Worm (Caenorhabditis elegans) whole organism, L4 larva: ENCODE results near the gene C39D10.11.

ENCODE experiments used
- D1046.2 ChIP-seq: fragments of 200-800 bp; sonication (Bioruptor generic); IDR thresholded peaks from 2 replicates; pipeline ENCODE4 v1.3.6; 2022; ENCODE audit warnings: missing genetic modification characterization, missing compliant biosample characterization
- F10B5.3 ChIP-seq: sonication (generic microtip); optimal IDR thresholded peaks from 2 replicates; lab custom pipeline; 2016; ENCODE audit warnings: mild to moderate bottlenecking, missing genetic modification characterization, missing compliant biosample characterization
- F37D6.2 ChIP-seq: sonication (generic microtip); optimal IDR thresholded peaks from 2 replicates; lab custom pipeline; 2016; ENCODE audit warnings: mild to moderate bottlenecking, missing genetic modification characterization, missing compliant biosample characterization
- T26A8.4 ChIP-seq: fragments of 200-800 bp; sonication (Bioruptor generic); IDR thresholded peaks from 2 replicates; pipeline ENCODE4 v1.3.6; 2022; ENCODE audit warnings: missing genetic modification characterization, missing compliant biosample characterization
- Y75B8A.6 ChIP-seq: fragments of 200-800 bp; sonication (Bioruptor generic); IDR thresholded peaks from 2 replicates; pipeline ENCODE4 v1.3.6; 2022; ENCODE audit warnings: missing genetic modification reagents, missing genetic modification characterization, missing compliant biosample characterization
- ZK337.2 ChIP-seq: fragments of 200-800 bp; sonication (Bioruptor generic); IDR thresholded peaks from 2 replicates; pipeline ENCODE4 v1.3.6; 2022; ENCODE audit warnings: missing genetic modification reagents, missing genetic modification characterization, missing compliant biosample characterization
- aha-1 ChIP-seq: fragments of 150-350 bp; peaks from one replicate; lab custom pipeline; 2014; ENCODE audit warnings: missing biosample characterization, missing genetic modification characterization
- ceh-20 ChIP-seq: fragments of 200-800 bp; sonication (Bioruptor generic); IDR thresholded peaks from 2 replicates; pipeline ENCODE4 v1.3.6; 2022; ENCODE audit warnings: missing genetic modification reagents, missing genetic modification characterization, missing compliant biosample characterization
- ceh-28 ChIP-seq: fragments of 150-350 bp; optimal IDR thresholded peaks from 2 replicates; lab custom pipeline; 2014; ENCODE audit warnings: missing biosample characterization, missing genetic modification reagents, missing genetic modification characterization
- ceh-32 ChIP-seq: sonication (generic microtip); optimal IDR thresholded peaks from 2 replicates; lab custom pipeline; 2016; ENCODE audit warnings: mild to moderate bottlenecking, missing genetic modification characterization, missing compliant biosample characterization; ENCODE audit not compliant: poor library complexity
- ctbp-1 ChIP-seq: fragments of 200-800 bp; sonication (Bioruptor generic); IDR thresholded peaks from 2 replicates; pipeline ENCODE4 v1.3.6; 2022; ENCODE audit warnings: missing genetic modification reagents, missing genetic modification characterization, missing compliant biosample characterization
- daf-16 ChIP-seq, 3 experiments: sonication (generic microtip); optimal IDR thresholded peaks; 2 replicates each; lab custom pipeline; 2016 to 2017; ENCODE audit warnings: missing genetic modification characterization in 3 of 3, missing genetic modification reagents in 3 of 3, mild to moderate bottlenecking in 2 of 3, missing compliant biosample characterization in 2 of 3, missing biosample characterization in 1 of 3, moderate library complexity in 1 of 3
- dmd-6 ChIP-seq: fragments of 200-800 bp; sonication (Bioruptor generic); IDR thresholded peaks from 2 replicates; pipeline ENCODE4 v1.3.6; 2022; ENCODE audit warnings: missing genetic modification reagents, missing genetic modification characterization, missing compliant biosample characterization
- dpl-1 ChIP-seq: fragments of 150-350 bp; optimal IDR thresholded peaks from 2 replicates; lab custom pipeline; 2014; ENCODE audit warnings: missing biosample characterization, missing genetic modification reagents, missing genetic modification characterization
- dve-1 ChIP-seq: sonication (generic microtip); optimal IDR thresholded peaks from 2 replicates; lab custom pipeline; 2017; ENCODE audit warnings: antibody characterized with exemption, mild to moderate bottlenecking, missing genetic modification characterization, missing compliant biosample characterization; ENCODE audit not compliant: insufficient read depth
- egl-43 ChIP-seq: fragments of 200-800 bp; sonication (Bioruptor generic); IDR thresholded peaks from 2 replicates; pipeline ENCODE4 v1.3.6; 2022; ENCODE audit warnings: missing genetic modification reagents, missing genetic modification characterization, missing compliant biosample characterization
- fkh-10 ChIP-seq: fragments of 150-350 bp; optimal IDR thresholded peaks from 2 replicates; lab custom pipeline; 2014; ENCODE audit warnings: missing biosample characterization, missing genetic modification reagents, missing genetic modification characterization
- hif-1 ChIP-seq, 2 experiments: sonication (generic microtip); optimal IDR thresholded peaks; 2 replicates each; lab custom pipeline; 2016 to 2017; ENCODE audit warnings: missing compliant biosample characterization in 2 of 2, missing genetic modification characterization in 2 of 2, missing genetic modification reagents in 2 of 2, missing genotype in 2 of 2, mild to moderate bottlenecking in 1 of 2
- hlh-11 ChIP-seq: fragments of 200-800 bp; sonication (Bioruptor generic); optimal IDR thresholded peaks from 2 replicates; lab custom pipeline; 2018; ENCODE audit warnings: mild to moderate bottlenecking, missing genetic modification characterization, missing compliant biosample characterization
- hlh-30 ChIP-seq: sonication (generic microtip); optimal IDR thresholded peaks from 2 replicates; lab custom pipeline; 2017; ENCODE audit warnings: antibody characterized with exemption, mild to moderate bottlenecking, missing genetic modification characterization, missing compliant biosample characterization; ENCODE audit not compliant: insufficient read depth
- hmg-1.1 ChIP-seq: fragments of 200-800 bp; sonication (Bioruptor generic); IDR thresholded peaks from 2 replicates; pipeline ENCODE4 v1.3.6; 2022; ENCODE audit warnings: missing genetic modification reagents, missing genetic modification characterization, missing compliant biosample characterization
- lin-15B ChIP-seq: fragments of 150-350 bp; sonication (generic microtip); optimal IDR thresholded peaks from 3 replicates; lab custom pipeline; 2014; ENCODE audit warnings: missing biosample characterization, missing genetic modification characterization
- lin-29 ChIP-seq: fragments of 200-800 bp; sonication (Bioruptor generic); IDR thresholded peaks from 2 replicates; pipeline ENCODE4 v1.3.6; 2022; ENCODE audit warnings: missing genetic modification reagents, missing genetic modification characterization, missing compliant biosample characterization
- lin-38 ChIP-seq: fragments of 200-800 bp; sonication (Bioruptor generic); IDR thresholded peaks from 2 replicates; pipeline ENCODE4 v1.3.6; 2022; ENCODE audit warnings: missing genetic modification reagents, missing genetic modification characterization, missing compliant biosample characterization
- lsy-2 ChIP-seq, 2 experiments: fragments of 150-350 bp in 1 of 2; sonication (generic microtip) in 1 of 2; optimal IDR thresholded peaks; 2 replicates each; lab custom pipeline; 2014 to 2017; ENCODE audit warnings: missing biosample characterization in 2 of 2, missing genetic modification characterization in 2 of 2
- madf-9 ChIP-seq: fragments of 200-800 bp; sonication (Bioruptor generic); conservative IDR thresholded peaks from 2 replicates; pipeline ENCODE4 v1.3.6; 2022; ENCODE audit warnings: missing genetic modification reagents, missing genetic modification characterization, missing compliant biosample characterization
- mdl-1 ChIP-seq, 2 experiments: fragments of 150-350 bp in 1 of 2; sonication (generic microtip) in 1 of 2; optimal IDR thresholded peaks; 2 replicates each; lab custom pipeline; 2014 to 2017; ENCODE audit warnings: missing biosample characterization in 2 of 2, missing genetic modification characterization in 2 of 2
- mdt-29 ChIP-seq: fragments of 200-800 bp; sonication (Bioruptor generic); IDR thresholded peaks from 2 replicates; pipeline ENCODE4 v1.3.6; 2022; ENCODE audit warnings: missing genetic modification reagents, missing genetic modification characterization, missing compliant biosample characterization
- mep-1 ChIP-seq: fragments of 150-350 bp; sonication (generic microtip); optimal IDR thresholded peaks from 3 replicates; lab custom pipeline; 2014; ENCODE audit warnings: missing biosample characterization, missing genetic modification characterization
- mes-2 ChIP-seq: sonication (generic microtip); optimal IDR thresholded peaks from 2 replicates; lab custom pipeline; 2016; ENCODE audit warnings: missing genotype, mild to moderate bottlenecking, missing genetic modification characterization, missing compliant biosample characterization; ENCODE audit not compliant: poor library complexity, severe bottlenecking
- nhr-102 ChIP-seq: sonication (generic microtip); optimal IDR thresholded peaks from 2 replicates; lab custom pipeline; 2016; ENCODE audit warnings: mild to moderate bottlenecking, missing genetic modification characterization, moderate library complexity, missing compliant biosample characterization
- nhr-11 ChIP-seq: fragments of 150-350 bp; optimal IDR thresholded peaks from 2 replicates; lab custom pipeline; 2014; ENCODE audit warnings: missing biosample characterization, missing genetic modification characterization
- nhr-25 ChIP-seq: sonication (generic microtip); optimal IDR thresholded peaks from 2 replicates; lab custom pipeline; 2017; ENCODE audit warnings: missing genetic modification characterization, mild to moderate bottlenecking, missing compliant biosample characterization, antibody characterized with exemption, moderate library complexity, borderline replicate concordance; ENCODE audit not compliant: insufficient read depth
- nhr-28 ChIP-seq: fragments of 150-350 bp; optimal IDR thresholded peaks from 2 replicates; lab custom pipeline; 2014; ENCODE audit warnings: missing biosample characterization, missing genetic modification characterization
- nhr-42 ChIP-seq: fragments of 200-800 bp; sonication (Bioruptor generic); IDR thresholded peaks from 2 replicates; pipeline ENCODE4 v1.3.6; 2022; ENCODE audit warnings: missing genetic modification characterization, missing compliant biosample characterization
- nhr-48 ChIP-seq: sonication (generic microtip); optimal IDR thresholded peaks from 2 replicates; lab custom pipeline; 2016; ENCODE audit warnings: mild to moderate bottlenecking, missing genetic modification characterization, missing compliant biosample characterization
- nhr-77 ChIP-seq: fragments of 150-350 bp; optimal IDR thresholded peaks from 2 replicates; lab custom pipeline; 2014; ENCODE audit warnings: missing biosample characterization, missing genetic modification characterization
- php-3 ChIP-seq: fragments of 200-800 bp; sonication (Bioruptor generic); IDR thresholded peaks from 2 replicates; pipeline ENCODE4 v1.3.6; 2022; ENCODE audit warnings: missing genetic modification reagents, missing genetic modification characterization, missing compliant biosample characterization
- rbr-2 ChIP-seq: sonication (generic microtip); optimal IDR thresholded peaks from 2 replicates; lab custom pipeline; 2016; ENCODE audit warnings: missing genotype, missing genetic modification characterization, missing compliant biosample characterization
- saeg-2 ChIP-seq: fragments of 200-800 bp; sonication (Bioruptor generic); IDR thresholded peaks from 2 replicates; pipeline ENCODE4 v1.3.6; 2022; ENCODE audit warnings: missing genetic modification reagents, missing genetic modification characterization, missing compliant biosample characterization
- set-16 ChIP-seq: fragments of 200-800 bp; sonication (Bioruptor generic); IDR thresholded peaks from 2 replicates; pipeline ENCODE4 v1.3.6; 2022; ENCODE audit warnings: missing genetic modification reagents, missing genetic modification characterization, missing compliant biosample characterization
- spr-1 ChIP-seq: sonication (generic microtip); optimal IDR thresholded peaks from 2 replicates; lab custom pipeline; 2016; ENCODE audit warnings: mild to moderate bottlenecking, missing genetic modification characterization, missing compliant biosample characterization
- tra-1 ChIP-seq: fragments of 200-800 bp; sonication (Bioruptor generic); IDR thresholded peaks from 2 replicates; pipeline ENCODE4 v1.3.6; 2022; ENCODE audit warnings: missing genetic modification reagents, missing genetic modification characterization, missing compliant biosample characterization
- unc-62 ChIP-seq, 3 experiments: fragments of 150-350 bp in 1 of 3; sonication (generic microtip); optimal IDR thresholded peaks in 2 of 3; peaks in 1 of 3; 1 replicate in 1 of 3; 2 replicates in 2 of 3; lab custom pipeline; 2014 to 2017; ENCODE audit warnings: missing biosample characterization in 3 of 3, missing genetic modification characterization in 3 of 3, missing genetic modification reagents in 3 of 3, missing genotype in 1 of 3
- vab-7 ChIP-seq: fragments of 200-800 bp; sonication (Bioruptor generic); IDR thresholded peaks from 2 replicates; pipeline ENCODE4 v1.3.6; 2022; ENCODE audit warnings: missing genetic modification reagents, missing genetic modification characterization, missing compliant biosample characterization
- zag-1 ChIP-seq: fragments of 150-350 bp; optimal IDR thresholded peaks from 2 replicates; lab custom pipeline; 2014; ENCODE audit warnings: missing biosample characterization, missing genetic modification characterization
- zfp-2 ChIP-seq: sonication (generic microtip); optimal IDR thresholded peaks from 2 replicates; lab custom pipeline; 2016; ENCODE audit warnings: mild to moderate bottlenecking, missing genetic modification characterization, missing compliant biosample characterization
- ztf-7 ChIP-seq: fragments of 150-350 bp; optimal IDR thresholded peaks from 2 replicates; lab custom pipeline; 2014; ENCODE audit warnings: missing biosample characterization, missing genetic modification characterization

Gene C39D10.11

ce11 chrX:7951578-7951977 is 48.5 kb downstream of the C39D10.11 start:
- TF ChIP-seq saeg-2 (GFP tag; lab: Robert Waterston, UW): 0 out of 2 replicates have a peak, but pooled peaks have one; percentile 67
- TF ChIP-seq vab-7 (GFP tag; lab: Robert Waterston, UW): peak; percentile 40; the same call in 1 of the 2 replicates
- TF ChIP-seq nhr-28 (tag; lab: Kevin White, UChicago): peak; percentile 63
- TF ChIP-seq ceh-20 (GFP tag; lab: Robert Waterston, UW): peak; percentile 85
- peak; percentile 25 for TF ChIP-seq ceh-28
- TF ChIP-seq unc-62 (GFP tag; optimal IDR thresholded peaks at IDR 0.05 in 1 of 2; lab: Kevin White, UChicago): peak in 1 of 2 experiments; percentile 99
- TF ChIP-seq unc-62 (tag; optimal IDR thresholded peaks at IDR 0.05; lab: Kevin White, UChicago): no peak
- TF ChIP-seq spr-1 (tag; lab: Kevin White, UChicago): peak; percentile 48
- peak; percentile 53 for TF ChIP-seq nhr-102 (tag; lab: Kevin White, UChicago)
- 0 out of 2 replicates have a peak, but pooled peaks have one; percentile 37 for TF ChIP-seq D1046.2 (GFP tag; lab: Robert Waterston, UW)
- peak; percentile 98 for TF ChIP-seq hlh-11
- TF ChIP-seq mes-2 (tag; lab: Kevin White, UChicago): peak; percentile 58
- peak; percentile 83 for TF ChIP-seq set-16
- TF ChIP-seq aha-1 (tag; lab: Kevin White, UChicago): peak; percentile 99
- TF ChIP-seq ZK337.2 (GFP tag; lab: Robert Waterston, UW): no peak
- 0 out of 2 replicates have a peak, but pooled peaks have one; percentile 40 for TF ChIP-seq lin-29 (GFP tag; lab: Robert Waterston, UW)
- TF ChIP-seq lin-15B (tag; lab: Kevin White, UChicago): no peak
- peak; percentile 56 for TF ChIP-seq ceh-32 (tag; lab: Kevin White, UChicago)
- no peak for TF ChIP-seq daf-16 (GFP tag; optimal IDR thresholded peaks at IDR 0.05; lab: Kevin White, UChicago)
- no peak for TF ChIP-seq daf-16 (tag; optimal IDR thresholded peaks at IDR 0.05; lab: Kevin White, UChicago)
- peak; percentile 49 for TF ChIP-seq fkh-10 (GFP tag; lab: Kevin White, UChicago)
- TF ChIP-seq php-3: peak; percentile 78
- peak; percentile 34 for TF ChIP-seq zfp-2 (tag; lab: Kevin White, UChicago)
- no peak for TF ChIP-seq Y75B8A.6 (GFP tag; lab: Robert Waterston, UW)
- TF ChIP-seq dmd-6 (GFP tag; lab: Robert Waterston, UW): peak; percentile 92
- TF ChIP-seq T26A8.4 (GFP tag; lab: Robert Waterston, UW): peak; percentile 64; the same call in 1 of the 2 replicates
- TF ChIP-seq nhr-48: peak; percentile 54
- TF ChIP-seq mdt-29 (GFP tag; lab: Robert Waterston, UW): peak; percentile 88
- peak; percentile 83 for TF ChIP-seq ctbp-1 (GFP tag; lab: Robert Waterston, UW)
- TF ChIP-seq hlh-30 (tag; lab: Kevin White, UChicago): peak; percentile 99
- peak; percentile 77; the same call in 1 of the 2 replicates for TF ChIP-seq tra-1 (GFP tag; lab: Robert Waterston, UW)
- no peak for TF ChIP-seq nhr-25
- TF ChIP-seq madf-9 (GFP tag; lab: Robert Waterston, UW): 0 out of 2 replicates have a peak, but pooled peaks have one; percentile 48
- no peak for TF ChIP-seq nhr-77 (tag; lab: Kevin White, UChicago)
- TF ChIP-seq lsy-2 (tag; optimal IDR thresholded peaks at IDR 0.05; lab: Kevin White, UChicago): peak in 1 of 2 experiments; percentile 80
- peak; percentile 83 for TF ChIP-seq rbr-2
- TF ChIP-seq egl-43: peak; percentile 82
- peak; percentile 83 for TF ChIP-seq nhr-11 (tag; lab: Kevin White, UChicago)
- peak; percentile 48 to 91 for TF ChIP-seq hif-1 (tag; optimal IDR thresholded peaks at IDR 0.05; lab: Kevin White, UChicago)
- no peak for TF ChIP-seq zag-1 (tag; lab: Kevin White, UChicago)
- peak; percentile 90 for TF ChIP-seq hmg-1.1 (GFP tag; lab: Robert Waterston, UW)
- peak; percentile 38 for TF ChIP-seq dpl-1 (GFP tag; lab: Kevin White, UChicago)
- no peak for TF ChIP-seq lin-38 (GFP tag; lab: Robert Waterston, UW)
- TF ChIP-seq nhr-42 (GFP tag; lab: Robert Waterston, UW): no peak
- TF ChIP-seq dve-1 (tag; lab: Kevin White, UChicago): peak; percentile 46
- TF ChIP-seq F37D6.2: peak; percentile 80
- peak; percentile 52 to 85 for TF ChIP-seq mdl-1 (tag; optimal IDR thresholded peaks at IDR 0.05; lab: Kevin White, UChicago)
- peak; percentile 82 for TF ChIP-seq mep-1
- TF ChIP-seq F10B5.3 (tag; lab: Kevin White, UChicago): no peak
- peak; percentile 61 for TF ChIP-seq ztf-7 (tag; lab: Kevin White, UChicago)
